Worm (Caenorhabditis elegans) whole organism, L4 larva: ENCODE data around the gene fbxb-114.
A peak's percentile ranks its signal among the peaks of the same experiment; 100 is the strongest.

Source experiments
- F10B5.3 ChIP-seq: sonication (generic microtip); optimal IDR thresholded peaks from 2 replicates; lab custom pipeline; 2016; ENCODE audit warnings: mild to moderate bottlenecking, missing genetic modification characterization, missing compliant biosample characterization
- F26F4.8 ChIP-seq: fragments of 200-800 bp; sonication (Bioruptor generic); conservative IDR thresholded peaks from 2 replicates; pipeline ENCODE4 v1.3.6; 2022; ENCODE audit warnings: missing genetic modification characterization, missing compliant biosample characterization
- F37D6.2 ChIP-seq: sonication (generic microtip); optimal IDR thresholded peaks from 2 replicates; lab custom pipeline; 2016; ENCODE audit warnings: mild to moderate bottlenecking, missing genetic modification characterization, missing compliant biosample characterization
- R02D3.7 ChIP-seq: fragments of 150-350 bp; sonication (generic microtip); optimal IDR thresholded peaks from 3 replicates; lab custom pipeline; 2014; ENCODE audit warnings: missing biosample characterization, missing genetic modification characterization
- T20F7.1 ChIP-seq: fragments of 200-800 bp; sonication (Bioruptor generic); optimal IDR thresholded peaks from 2 replicates; lab custom pipeline; 2018; ENCODE audit warnings: mild to moderate bottlenecking, missing genetic modification characterization, missing compliant biosample characterization
- T26A8.4 ChIP-seq: fragments of 200-800 bp; sonication (Bioruptor generic); IDR thresholded peaks from 2 replicates; pipeline ENCODE4 v1.3.6; 2022; ENCODE audit warnings: missing genetic modification characterization, missing compliant biosample characterization
- Y105C5A.15 ChIP-seq: fragments of 200-800 bp; sonication (Bioruptor generic); IDR thresholded peaks from 2 replicates; pipeline ENCODE4 v1.3.6; 2022; ENCODE audit warnings: missing genetic modification characterization, missing compliant biosample characterization
- Y48G9A.11 ChIP-seq: fragments of 200-800 bp; sonication (Bioruptor generic); IDR thresholded peaks from 2 replicates; pipeline ENCODE4 v1.3.6; 2022; ENCODE audit warnings: missing genetic modification reagents, missing genetic modification characterization, missing compliant biosample characterization
- ZK546.5 ChIP-seq, 2 experiments: sonication (generic microtip); optimal IDR thresholded peaks; 2 replicates each; lab custom pipeline; 2017; ENCODE audit warnings: missing biosample characterization in 2 of 2, missing genetic modification characterization in 2 of 2
- ceh-20 ChIP-seq: fragments of 200-800 bp; sonication (Bioruptor generic); IDR thresholded peaks from 2 replicates; pipeline ENCODE4 v1.3.6; 2022; ENCODE audit warnings: missing genetic modification reagents, missing genetic modification characterization, missing compliant biosample characterization
- ceh-44 ChIP-seq: fragments of 200-800 bp; sonication (Bioruptor generic); IDR thresholded peaks from 2 replicates; pipeline ENCODE4 v1.3.6; 2022; ENCODE audit warnings: missing genetic modification reagents, missing genetic modification characterization, missing compliant biosample characterization
- ceh-82 ChIP-seq: sonication (generic microtip); optimal IDR thresholded peaks from 2 replicates; lab custom pipeline; 2017; ENCODE audit warnings: missing biosample characterization, missing genetic modification characterization
- ces-1 ChIP-seq: fragments of 150-350 bp; sonication (generic microtip); optimal IDR thresholded peaks from 4 replicates; lab custom pipeline; 2014; ENCODE audit warnings: missing biosample characterization, missing genetic modification reagents, missing genetic modification characterization
- daf-12 ChIP-seq: fragments of 150-350 bp; optimal IDR thresholded peaks from 2 replicates; lab custom pipeline; 2014; ENCODE audit warnings: missing biosample characterization, missing genetic modification reagents, missing genetic modification characterization
- daf-16 ChIP-seq, 3 experiments: sonication (generic microtip); optimal IDR thresholded peaks; 2 replicates each; lab custom pipeline; 2016 to 2017; ENCODE audit warnings: missing genetic modification characterization in 3 of 3, missing genetic modification reagents in 3 of 3, mild to moderate bottlenecking in 2 of 3, missing compliant biosample characterization in 2 of 3, missing biosample characterization in 1 of 3, moderate library complexity in 1 of 3
- daf-8 ChIP-seq: fragments of 200-800 bp; sonication (Bioruptor generic); IDR thresholded peaks from 2 replicates; pipeline ENCODE4 v1.3.6; 2022; ENCODE audit warnings: missing genetic modification characterization, missing compliant biosample characterization
- dmd-9 ChIP-seq: fragments of 200-800 bp; sonication (Bioruptor generic); IDR thresholded peaks from 2 replicates; pipeline ENCODE4 v1.3.6; 2022; ENCODE audit warnings: missing genetic modification reagents, missing genetic modification characterization, missing compliant biosample characterization
- dpl-1 ChIP-seq: fragments of 150-350 bp; optimal IDR thresholded peaks from 2 replicates; lab custom pipeline; 2014; ENCODE audit warnings: missing biosample characterization, missing genetic modification reagents, missing genetic modification characterization
- duxl-1 ChIP-seq: sonication (generic microtip); optimal IDR thresholded peaks from 2 replicates; lab custom pipeline; 2016; ENCODE audit warnings: mild to moderate bottlenecking, missing genetic modification characterization, moderate library complexity, missing compliant biosample characterization; ENCODE audit not compliant: poor library complexity
- dve-1 ChIP-seq: sonication (generic microtip); optimal IDR thresholded peaks from 2 replicates; lab custom pipeline; 2017; ENCODE audit warnings: antibody characterized with exemption, mild to moderate bottlenecking, missing genetic modification characterization, missing compliant biosample characterization; ENCODE audit not compliant: insufficient read depth
- egl-27 ChIP-seq: sonication (generic microtip); optimal IDR thresholded peaks from 3 replicates; lab custom pipeline; 2017; ENCODE audit warnings: missing biosample characterization, missing genetic modification reagents, missing genetic modification characterization
- egl-43 ChIP-seq: fragments of 200-800 bp; sonication (Bioruptor generic); IDR thresholded peaks from 2 replicates; pipeline ENCODE4 v1.3.6; 2022; ENCODE audit warnings: missing genetic modification reagents, missing genetic modification characterization, missing compliant biosample characterization
- fos-1 ChIP-seq: fragments of 150-350 bp; optimal IDR thresholded peaks from 2 replicates; lab custom pipeline; 2014; ENCODE audit warnings: missing biosample characterization, missing genetic modification characterization
- gei-8 ChIP-seq: fragments of 200-800 bp; sonication (Bioruptor generic); optimal IDR thresholded peaks from 2 replicates; lab custom pipeline; 2018; ENCODE audit warnings: mild to moderate bottlenecking, missing genetic modification characterization, missing compliant biosample characterization
- hif-1 ChIP-seq, 2 experiments: sonication (generic microtip); optimal IDR thresholded peaks; 2 replicates each; lab custom pipeline; 2016 to 2017; ENCODE audit warnings: missing compliant biosample characterization in 2 of 2, missing genetic modification characterization in 2 of 2, missing genetic modification reagents in 2 of 2, missing genotype in 2 of 2, mild to moderate bottlenecking in 1 of 2
- hlh-11 ChIP-seq: fragments of 200-800 bp; sonication (Bioruptor generic); optimal IDR thresholded peaks from 2 replicates; lab custom pipeline; 2018; ENCODE audit warnings: mild to moderate bottlenecking, missing genetic modification characterization, missing compliant biosample characterization
- hlh-30 ChIP-seq: sonication (generic microtip); optimal IDR thresholded peaks from 2 replicates; lab custom pipeline; 2017; ENCODE audit warnings: antibody characterized with exemption, mild to moderate bottlenecking, missing genetic modification characterization, missing compliant biosample characterization; ENCODE audit not compliant: insufficient read depth
- hmg-1.1 ChIP-seq: fragments of 200-800 bp; sonication (Bioruptor generic); IDR thresholded peaks from 2 replicates; pipeline ENCODE4 v1.3.6; 2022; ENCODE audit warnings: missing genetic modification reagents, missing genetic modification characterization, missing compliant biosample characterization
- lin-1 ChIP-seq: fragments of 200-800 bp; sonication (Bioruptor generic); IDR thresholded peaks from 2 replicates; pipeline ENCODE4 v1.3.6; 2022; ENCODE audit warnings: missing genetic modification reagents, missing genetic modification characterization, missing compliant biosample characterization
- lin-38 ChIP-seq: fragments of 200-800 bp; sonication (Bioruptor generic); IDR thresholded peaks from 2 replicates; pipeline ENCODE4 v1.3.6; 2022; ENCODE audit warnings: missing genetic modification reagents, missing genetic modification characterization, missing compliant biosample characterization
- lsy-2 ChIP-seq, 2 experiments: fragments of 150-350 bp in 1 of 2; sonication (generic microtip) in 1 of 2; optimal IDR thresholded peaks; 2 replicates each; lab custom pipeline; 2014 to 2017; ENCODE audit warnings: missing biosample characterization in 2 of 2, missing genetic modification characterization in 2 of 2
- madf-9 ChIP-seq: fragments of 200-800 bp; sonication (Bioruptor generic); conservative IDR thresholded peaks from 2 replicates; pipeline ENCODE4 v1.3.6; 2022; ENCODE audit warnings: missing genetic modification reagents, missing genetic modification characterization, missing compliant biosample characterization
- mdl-1 ChIP-seq, 2 experiments: fragments of 150-350 bp in 1 of 2; sonication (generic microtip) in 1 of 2; optimal IDR thresholded peaks; 2 replicates each; lab custom pipeline; 2014 to 2017; ENCODE audit warnings: missing biosample characterization in 2 of 2, missing genetic modification characterization in 2 of 2
- nhr-11 ChIP-seq: fragments of 150-350 bp; optimal IDR thresholded peaks from 2 replicates; lab custom pipeline; 2014; ENCODE audit warnings: missing biosample characterization, missing genetic modification characterization
- nhr-237 ChIP-seq: sonication (generic microtip); optimal IDR thresholded peaks from 2 replicates; lab custom pipeline; 2017; ENCODE audit warnings: missing biosample characterization, missing genetic modification characterization
- nhr-28 ChIP-seq: fragments of 150-350 bp; optimal IDR thresholded peaks from 2 replicates; lab custom pipeline; 2014; ENCODE audit warnings: missing biosample characterization, missing genetic modification characterization
- nhr-48 ChIP-seq: sonication (generic microtip); optimal IDR thresholded peaks from 2 replicates; lab custom pipeline; 2016; ENCODE audit warnings: mild to moderate bottlenecking, missing genetic modification characterization, missing compliant biosample characterization
- nhr-76 ChIP-seq: fragments of 150-350 bp; optimal IDR thresholded peaks from 2 replicates; lab custom pipeline; 2014; ENCODE audit warnings: missing biosample characterization, missing genetic modification characterization
- nhr-77 ChIP-seq: fragments of 150-350 bp; optimal IDR thresholded peaks from 2 replicates; lab custom pipeline; 2014; ENCODE audit warnings: missing biosample characterization, missing genetic modification characterization
- php-3 ChIP-seq: fragments of 200-800 bp; sonication (Bioruptor generic); IDR thresholded peaks from 2 replicates; pipeline ENCODE4 v1.3.6; 2022; ENCODE audit warnings: missing genetic modification reagents, missing genetic modification characterization, missing compliant biosample characterization
- set-16 ChIP-seq: fragments of 200-800 bp; sonication (Bioruptor generic); IDR thresholded peaks from 2 replicates; pipeline ENCODE4 v1.3.6; 2022; ENCODE audit warnings: missing genetic modification reagents, missing genetic modification characterization, missing compliant biosample characterization
- snpc-1.2 ChIP-seq: fragments of 200-800 bp; sonication (Bioruptor generic); IDR thresholded peaks from 2 replicates; pipeline ENCODE4 v1.3.6; 2022; ENCODE audit warnings: missing genetic modification reagents, missing genetic modification characterization, missing compliant biosample characterization
- spr-1 ChIP-seq: sonication (generic microtip); optimal IDR thresholded peaks from 2 replicates; lab custom pipeline; 2016; ENCODE audit warnings: mild to moderate bottlenecking, missing genetic modification characterization, missing compliant biosample characterization
- tra-1 ChIP-seq: fragments of 200-800 bp; sonication (Bioruptor generic); IDR thresholded peaks from 2 replicates; pipeline ENCODE4 v1.3.6; 2022; ENCODE audit warnings: missing genetic modification reagents, missing genetic modification characterization, missing compliant biosample characterization
- unc-130 ChIP-seq: sonication (generic microtip); optimal IDR thresholded peaks from 2 replicates; lab custom pipeline; 2016; ENCODE audit warnings: missing genetic modification reagents, missing genetic modification characterization, missing compliant biosample characterization
- vab-7 ChIP-seq: fragments of 200-800 bp; sonication (Bioruptor generic); IDR thresholded peaks from 2 replicates; pipeline ENCODE4 v1.3.6; 2022; ENCODE audit warnings: missing genetic modification reagents, missing genetic modification characterization, missing compliant biosample characterization
- zip-11 ChIP-seq: fragments of 200-800 bp; sonication (Bioruptor generic); IDR thresholded peaks from 2 replicates; pipeline ENCODE4 v1.3.6; 2022; ENCODE audit warnings: missing genetic modification characterization, missing compliant biosample characterization
- zip-2 ChIP-seq: fragments of 150-350 bp; optimal IDR thresholded peaks from 2 replicates; lab custom pipeline; 2014; ENCODE audit warnings: missing biosample characterization, missing genetic modification characterization
- ztf-7 ChIP-seq: fragments of 150-350 bp; optimal IDR thresholded peaks from 2 replicates; lab custom pipeline; 2014; ENCODE audit warnings: missing biosample characterization, missing genetic modification characterization

The fbxb-114 gene

ce11 chrX:16929560-16930332 is 8.1 kb downstream of the fbxb-114 start (continued):
- TF ChIP-seq Y105C5A.15 (GFP tag; lab: Robert Waterston, UW) (no peak), dve-1 (tag; lab: Kevin White, UChicago) (peak; percentile 99), snpc-1.2 (GFP tag; lab: Robert Waterston, UW) (no peak), hlh-11 (tag; lab: Kevin White, UChicago) (peak; percentile 100), ceh-82 (no peak), nhr-11 (peak; percentile 99), unc-130 (GFP tag; lab: Kevin White, UChicago) (no peak), fos-1 (tag; lab: Kevin White, UChicago) (no peak), ztf-7 (tag; lab: Kevin White, UChicago) (peak; percentile 81), mdl-1 (tag; optimal IDR thresholded peaks at IDR 0.05; lab: Kevin White, UChicago) (peak; percentile 97 to 98), nhr-77 (tag; lab: Kevin White, UChicago) (peak; percentile 77), spr-1 (tag; lab: Kevin White, UChicago) (peak; percentile 91), ces-1 (GFP tag; lab: Kevin White, UChicago) (no peak), dpl-1 (GFP tag; lab: Kevin White, UChicago) (peak; percentile 68), egl-43 (GFP tag; lab: Robert Waterston, UW) (peak; percentile 90), nhr-28 (peak; percentile 99), T20F7.1 (GFP tag; lab: Kevin White, UChicago) (peak; percentile 86), lin-1 (GFP tag; lab: Robert Waterston, UW) (no peak; the same call in 1 of the 2 replicates), zip-2 (tag; lab: Kevin White, UChicago) (peak; percentile 77), F37D6.2 (tag; lab: Kevin White, UChicago) (peak; percentile 93), hlh-30 (tag; lab: Kevin White, UChicago) (peak; percentile 100), duxl-1 (tag; lab: Kevin White, UChicago) (peak; percentile 84), vab-7 (GFP tag; lab: Robert Waterston, UW) (peak; percentile 85), ZK546.5 (tag; optimal IDR thresholded peaks at IDR 0.05; lab: Kevin White, UChicago) (peak in 1 of 2 experiments; percentile 32), dmd-9 (peak; percentile 76; the same call in 1 of the 2 replicates), daf-12 (tag; lab: Kevin White, UChicago) (peak; percentile 2), tra-1 (GFP tag; lab: Robert Waterston, UW) (peak; percentile 95), daf-16 (GFP tag; optimal IDR thresholded peaks at IDR 0.05; lab: Kevin White, UChicago) (peak; percentile 48 to 96), daf-16 (tag; optimal IDR thresholded peaks at IDR 0.05; lab: Kevin White, UChicago) (peak; percentile 86), lin-38 (GFP tag; lab: Robert Waterston, UW) (peak; percentile 71), F10B5.3 (tag; lab: Kevin White, UChicago) (peak; percentile 90), daf-8 (GFP tag; lab: Robert Waterston, UW) (no peak; the same call in 1 of the 2 replicates), Y48G9A.11 (GFP tag; lab: Robert Waterston, UW) (no peak), hmg-1.1 (GFP tag; lab: Robert Waterston, UW) (peak; percentile 96), lsy-2 (tag; optimal IDR thresholded peaks at IDR 0.05; lab: Kevin White, UChicago) (peak; percentile 90 to 95), ceh-20 (GFP tag; lab: Robert Waterston, UW) (peak; percentile 98), php-3 (GFP tag; lab: Robert Waterston, UW) (peak; percentile 90), nhr-76 (tag; lab: Kevin White, UChicago) (peak; percentile 6), R02D3.7 (tag; lab: Kevin White, UChicago) (no peak), madf-9 (GFP tag; lab: Robert Waterston, UW) (peak; percentile 92), F26F4.8 (GFP tag; lab: Robert Waterston, UW) (no peak), gei-8 (GFP tag; lab: Kevin White, UChicago) (peak; percentile 96), hif-1 (tag; optimal IDR thresholded peaks at IDR 0.05; lab: Kevin White, UChicago) (peak; percentile 79 to 94), T26A8.4 (peak; percentile 96), ceh-44 (GFP tag; lab: Robert Waterston, UW) (no peak), egl-27 (peak; percentile 87), nhr-237 (tag; lab: Kevin White, UChicago) (peak; percentile 62), set-16 (GFP tag; lab: Robert Waterston, UW) (peak; percentile 98), nhr-48 (peak; percentile 95), zip-11 (GFP tag; lab: Robert Waterston, UW) (no peak)
